Worm (Caenorhabditis elegans) whole organism, late embryonic: ENCODE results near the gene C02F12.5.

Experiments
- C38D4.7 ChIP-seq: fragments of 200-800 bp; sonication (Bioruptor generic); optimal IDR thresholded peaks from 2 replicates; lab custom pipeline; 2018; ENCODE audit warnings: mild to moderate bottlenecking, missing genetic modification characterization, moderate library complexity, missing compliant biosample characterization
- F13H6.1 ChIP-seq: sonication (generic microtip); optimal IDR thresholded peaks from 2 replicates; lab custom pipeline; 2016; ENCODE audit warnings: missing genetic modification characterization, missing compliant biosample characterization
- K02D7.2 ChIP-seq: sonication (generic microtip); optimal IDR thresholded peaks from 2 replicates; lab custom pipeline; 2017; ENCODE audit warnings: mild to moderate bottlenecking, missing genetic modification characterization, missing compliant biosample characterization
- ama-1 ChIP-seq: fragments of 150-350 bp; optimal IDR thresholded peaks from 2 replicates; lab custom pipeline; 2014
- ceh-14 ChIP-seq: sonication (generic microtip); optimal IDR thresholded peaks from 2 replicates; lab custom pipeline; 2016; ENCODE audit warnings: missing genotype, missing genetic modification characterization, missing compliant biosample characterization
- ceh-18 ChIP-seq: sonication (generic microtip); optimal IDR thresholded peaks from 2 replicates; lab custom pipeline; 2016; ENCODE audit warnings: missing genetic modification characterization, missing compliant biosample characterization
- ceh-19 ChIP-seq: fragments of 200-800 bp; sonication (Bioruptor generic); optimal IDR thresholded peaks from 2 replicates; lab custom pipeline; 2018; ENCODE audit warnings: mild to moderate bottlenecking, missing genetic modification characterization, missing compliant biosample characterization
- ceh-2 ChIP-seq: sonication (generic microtip); optimal IDR thresholded peaks from 2 replicates; lab custom pipeline; 2016; ENCODE audit warnings: missing genotype, missing genetic modification characterization, missing compliant biosample characterization
- ceh-22 ChIP-seq: sonication (generic microtip); optimal IDR thresholded peaks from 2 replicates; lab custom pipeline; 2017; ENCODE audit warnings: missing biosample characterization, missing genetic modification characterization
- ceh-30 ChIP-seq: fragments of 150-350 bp; optimal IDR thresholded peaks from 2 replicates; lab custom pipeline; 2014; ENCODE audit warnings: missing biosample characterization, missing genetic modification characterization
- ceh-31 ChIP-seq: sonication (generic microtip); optimal IDR thresholded peaks from 2 replicates; lab custom pipeline; 2016; ENCODE audit warnings: missing genetic modification characterization, missing compliant biosample characterization
- ceh-34 ChIP-seq: sonication (generic microtip); optimal IDR thresholded peaks from 2 replicates; lab custom pipeline; 2016; ENCODE audit warnings: mild to moderate bottlenecking, missing genetic modification characterization, missing compliant biosample characterization
- ceh-45 ChIP-seq: fragments of 200-800 bp; sonication (Bioruptor generic); IDR thresholded peaks from 2 replicates; pipeline ENCODE4 v1.3.6; 2022; ENCODE audit warnings: missing genetic modification reagents, missing genetic modification characterization, missing compliant biosample characterization
- ceh-48 ChIP-seq: sonication (generic microtip); optimal IDR thresholded peaks from 2 replicates; lab custom pipeline; 2016; ENCODE audit warnings: missing genetic modification characterization, inconsistent platforms, missing compliant biosample characterization
- ceh-6 ChIP-seq: fragments of 200-800 bp; sonication (Bioruptor generic); optimal IDR thresholded peaks from 2 replicates; lab custom pipeline; 2018; ENCODE audit warnings: mild to moderate bottlenecking, missing genetic modification characterization, missing compliant biosample characterization
- dmd-4 ChIP-seq: sonication (generic microtip); optimal IDR thresholded peaks from 2 replicates; lab custom pipeline; 2016; ENCODE audit warnings: borderline replicate concordance, missing genetic modification characterization, missing compliant biosample characterization
- dve-1 ChIP-seq: sonication (generic microtip); optimal IDR thresholded peaks from 2 replicates; lab custom pipeline; 2017; ENCODE audit warnings: antibody characterized with exemption, mild to moderate bottlenecking, missing genetic modification characterization, missing compliant biosample characterization
- ets-4 ChIP-seq: sonication (generic microtip); optimal IDR thresholded peaks from 2 replicates; lab custom pipeline; 2016; ENCODE audit warnings: missing genetic modification characterization, missing compliant biosample characterization
- fax-1 ChIP-seq: sonication (generic microtip); optimal IDR thresholded peaks from 2 replicates; lab custom pipeline; 2016; ENCODE audit warnings: missing genotype, missing genetic modification characterization, missing compliant biosample characterization
- fkh-10 ChIP-seq: fragments of 150-350 bp; optimal IDR thresholded peaks from 2 replicates; lab custom pipeline; 2014; ENCODE audit warnings: missing biosample characterization, missing genetic modification reagents, missing genetic modification characterization
- hlh-13 ChIP-seq: fragments of 200-800 bp; sonication (Bioruptor generic); optimal IDR thresholded peaks from 2 replicates; lab custom pipeline; 2018; ENCODE audit warnings: mild to moderate bottlenecking, missing genetic modification characterization, missing compliant biosample characterization
- hlh-15 ChIP-seq: sonication (generic microtip); optimal IDR thresholded peaks from 2 replicates; lab custom pipeline; 2016; ENCODE audit warnings: missing genetic modification characterization, missing compliant biosample characterization
- hlh-30 ChIP-seq: sonication (generic microtip); optimal IDR thresholded peaks from 2 replicates; lab custom pipeline; 2017; ENCODE audit warnings: antibody characterized with exemption, missing genetic modification characterization, missing compliant biosample characterization; ENCODE audit not compliant: insufficient read depth
- lim-6 ChIP-seq: sonication (generic microtip); optimal IDR thresholded peaks from 2 replicates; lab custom pipeline; 2016; ENCODE audit warnings: missing genetic modification characterization, missing compliant biosample characterization
- lin-11 ChIP-seq: fragments of 200-800 bp; sonication (Bioruptor generic); optimal IDR thresholded peaks from 2 replicates; lab custom pipeline; 2018; ENCODE audit warnings: mild to moderate bottlenecking, missing genetic modification characterization, missing compliant biosample characterization
- madf-2 ChIP-seq: sonication (generic microtip); optimal IDR thresholded peaks from 2 replicates; lab custom pipeline; 2017; ENCODE audit warnings: missing genetic modification characterization, missing compliant biosample characterization
- nfya-1 ChIP-seq: sonication (generic microtip); optimal IDR thresholded peaks from 2 replicates; lab custom pipeline; 2017; ENCODE audit warnings: missing genetic modification characterization, mild to moderate bottlenecking, missing compliant biosample characterization, antibody characterized with exemption, moderate library complexity
- nhr-11 ChIP-seq: fragments of 150-350 bp; optimal IDR thresholded peaks from 2 replicates; lab custom pipeline; 2014; ENCODE audit warnings: missing biosample characterization, missing genetic modification characterization
- npax-4 ChIP-seq: sonication (generic microtip); optimal IDR thresholded peaks from 2 replicates; lab custom pipeline; 2016; ENCODE audit warnings: missing genetic modification characterization, missing compliant biosample characterization
- pag-3 ChIP-seq: sonication (generic microtip); optimal IDR thresholded peaks from 2 replicates; lab custom pipeline; 2016; ENCODE audit warnings: missing compliant biosample characterization, missing genetic modification characterization, borderline replicate concordance
- pax-1 ChIP-seq: fragments of 150-350 bp; optimal IDR thresholded peaks from 2 replicates; lab custom pipeline; 2014; ENCODE audit warnings: missing biosample characterization, missing genetic modification characterization
- pros-1 ChIP-seq: fragments of 150-350 bp; optimal IDR thresholded peaks from 2 replicates; lab custom pipeline; 2014; ENCODE audit warnings: missing biosample characterization, missing genetic modification reagents, missing genetic modification characterization
- ref-2 ChIP-seq: sonication (generic microtip); optimal IDR thresholded peaks from 2 replicates; lab custom pipeline; 2016; ENCODE audit warnings: missing genetic modification characterization, missing compliant biosample characterization
- rnt-1 ChIP-seq: sonication (generic microtip); optimal IDR thresholded peaks from 2 replicates; lab custom pipeline; 2016; ENCODE audit warnings: missing genetic modification characterization, missing compliant biosample characterization
- sdc-2 ChIP-seq: sonication (generic microtip); optimal IDR thresholded peaks from 2 replicates; lab custom pipeline; 2016; ENCODE audit warnings: missing genotype, missing genetic modification characterization, missing compliant biosample characterization
- sox-2 ChIP-seq: fragments of 200-800 bp; sonication (Bioruptor generic); IDR thresholded peaks from 2 replicates; pipeline ENCODE4 v1.3.6; 2022; ENCODE audit warnings: missing genetic modification reagents, missing genetic modification characterization, missing compliant biosample characterization
- sox-4 ChIP-seq: sonication (generic microtip); optimal IDR thresholded peaks from 2 replicates; lab custom pipeline; 2017; ENCODE audit warnings: mild to moderate bottlenecking, missing genetic modification characterization, inconsistent platforms, missing compliant biosample characterization
- tbx-2 ChIP-seq: sonication (generic microtip); optimal IDR thresholded peaks from 2 replicates; lab custom pipeline; 2016; ENCODE audit warnings: missing genetic modification characterization, missing compliant biosample characterization
- tbx-7 ChIP-seq: sonication (generic microtip); optimal IDR thresholded peaks from 2 replicates; lab custom pipeline; 2016; ENCODE audit warnings: missing genotype, missing genetic modification characterization, missing compliant biosample characterization
- unc-42 ChIP-seq: sonication (generic microtip); optimal IDR thresholded peaks from 2 replicates; lab custom pipeline; 2016; ENCODE audit warnings: missing genotype, missing genetic modification characterization, missing compliant biosample characterization
- unc-86 ChIP-seq: sonication (generic microtip); optimal IDR thresholded peaks from 2 replicates; lab custom pipeline; 2016; ENCODE audit warnings: missing genetic modification characterization, missing compliant biosample characterization

The C02F12.5 gene

DNA sequence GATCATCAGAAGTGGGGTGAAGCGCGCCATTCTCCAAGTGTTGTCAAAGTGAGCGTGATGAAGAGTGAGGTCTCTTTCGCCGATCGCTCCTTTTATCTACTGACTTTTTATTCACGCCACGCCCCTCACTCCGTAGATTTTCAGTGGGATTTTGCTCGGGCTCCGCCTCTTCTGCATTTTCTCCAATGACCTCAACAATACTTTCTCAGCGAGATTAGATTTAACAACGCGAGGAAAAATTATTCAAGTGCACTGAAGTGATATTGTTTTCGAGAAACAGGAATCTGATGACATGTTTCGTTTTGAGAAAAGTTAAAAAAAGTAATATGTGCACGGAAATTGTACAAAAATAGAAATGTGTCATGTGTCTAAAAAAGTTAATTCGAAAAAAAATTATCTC, 3.1 kb downstream of the C02F12.5 start, which contains the start of gene snet-1:
snet-1 (minus strand) TSS at position 101 of the 400 bp plus-strand sequence.
- TF ChIP-seq tbx-7 (no peak), K02D7.2 (tag; lab: Kevin White, UChicago) (no peak), ceh-31 (tag; lab: Kevin White, UChicago) (no peak), unc-86 (no peak), ceh-6 (GFP tag; lab: Kevin White, UChicago) (no peak), nhr-11 (no peak), dmd-4 (tag; lab: Kevin White, UChicago) (no peak), rnt-1 (no peak), ceh-34 (tag; lab: Kevin White, UChicago) (no peak), hlh-13 (GFP tag; lab: Kevin White, UChicago) (no peak), ceh-22 (tag; lab: Kevin White, UChicago) (no peak), pax-1 (no peak), lin-11 (tag; lab: Kevin White, UChicago) (no peak), F13H6.1 (tag; lab: Kevin White, UChicago) (no peak), nfya-1 (no peak), sox-4 (no peak)

DNA sequence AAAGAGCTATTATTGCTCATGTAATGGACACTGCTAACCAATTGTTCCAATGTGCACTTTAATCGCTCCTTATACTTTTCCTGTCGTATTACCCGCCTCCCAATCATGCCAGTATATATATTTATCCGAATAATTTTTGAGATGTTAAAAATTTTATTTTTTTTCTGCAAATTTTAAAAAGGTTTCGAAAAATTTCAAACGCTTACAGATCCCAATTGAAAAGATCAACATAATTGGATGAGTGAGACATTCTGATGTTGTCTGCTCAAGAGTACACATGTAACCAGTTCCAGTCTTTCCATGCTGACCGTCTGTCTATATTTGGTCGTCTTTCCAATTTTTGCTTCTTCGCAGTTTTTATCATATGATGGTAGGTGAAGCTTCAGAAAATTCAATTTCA, 12.7 kb downstream of the C02F12.5 start, which contains the start of gene R11G1.1:
R11G1.1 (plus strand) TSS at position 301 of the 400 bp plus-strand sequence.
- TF ChIP-seq hlh-13 (GFP tag; lab: Kevin White, UChicago), result no peak
- no peak for TF ChIP-seq unc-86
- TF ChIP-seq sox-4, result no peak
- TF ChIP-seq ceh-22 (tag; lab: Kevin White, UChicago), result no peak
- TF ChIP-seq ceh-30, result no peak

DNA sequence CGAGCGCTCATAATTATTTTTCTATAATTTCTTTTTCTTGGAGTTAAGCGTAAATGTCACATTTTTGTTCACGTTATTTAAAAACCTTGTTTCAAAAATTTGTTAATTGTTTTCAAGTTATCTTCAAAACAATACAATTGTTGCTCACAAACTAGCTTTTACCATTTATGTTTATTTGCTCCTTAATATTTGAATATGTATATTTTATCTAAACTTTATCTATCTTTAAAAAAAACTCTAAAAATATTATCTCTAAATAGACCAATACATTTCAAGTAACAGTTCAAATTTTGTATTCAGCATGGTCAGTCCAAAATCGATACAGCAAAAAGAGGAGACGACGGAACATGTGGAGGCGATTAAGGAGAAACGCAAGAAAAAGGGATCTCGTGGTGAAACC, 15.9 kb downstream of the C02F12.5 start, which contains the start of gene R11G1.7:
R11G1.7 (plus strand) TSS at position 301 of the 400 bp plus-strand sequence.
- TF ChIP-seq ama-1 (lab: Kevin White, UChicago), result no peak
- no peak for TF ChIP-seq hlh-15 (tag; lab: Kevin White, UChicago)
- TF ChIP-seq ceh-2 (tag; lab: Kevin White, UChicago), result no peak
- TF ChIP-seq nhr-11, result no peak
- TF ChIP-seq lim-6, result no peak
- no peak for TF ChIP-seq C38D4.7 (GFP tag; lab: Kevin White, UChicago)
- no peak for TF ChIP-seq ceh-14
- no peak for TF ChIP-seq unc-42 (tag; lab: Kevin White, UChicago)
- TF ChIP-seq pros-1 (tag; lab: Kevin White, UChicago), result no peak

DNA sequence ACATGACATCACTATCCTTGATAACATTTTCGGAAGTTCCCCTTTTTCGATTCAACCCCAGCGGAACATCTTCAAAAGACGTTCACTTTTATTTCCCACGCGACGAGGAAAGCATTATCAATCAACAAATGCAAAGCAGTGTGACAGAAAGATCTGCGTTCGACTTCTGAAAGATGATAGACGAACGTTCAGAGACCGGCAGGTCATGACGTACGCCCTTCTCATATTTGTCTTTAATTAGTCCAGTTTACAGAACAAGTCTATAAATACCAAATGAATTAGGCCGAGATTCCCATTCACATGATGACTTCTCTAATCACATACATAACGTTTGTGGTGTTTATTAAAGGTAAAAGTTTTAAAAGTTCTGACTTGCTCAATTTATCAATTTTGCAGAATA, 17.3 kb downstream of the C02F12.5 start, which contains the start of gene R11G1.11:
R11G1.11 (plus strand) TSS at position 301 of the 400 bp plus-strand sequence.
- TF ChIP-seq npax-4 (no peak), ceh-30 (no peak)

DNA sequence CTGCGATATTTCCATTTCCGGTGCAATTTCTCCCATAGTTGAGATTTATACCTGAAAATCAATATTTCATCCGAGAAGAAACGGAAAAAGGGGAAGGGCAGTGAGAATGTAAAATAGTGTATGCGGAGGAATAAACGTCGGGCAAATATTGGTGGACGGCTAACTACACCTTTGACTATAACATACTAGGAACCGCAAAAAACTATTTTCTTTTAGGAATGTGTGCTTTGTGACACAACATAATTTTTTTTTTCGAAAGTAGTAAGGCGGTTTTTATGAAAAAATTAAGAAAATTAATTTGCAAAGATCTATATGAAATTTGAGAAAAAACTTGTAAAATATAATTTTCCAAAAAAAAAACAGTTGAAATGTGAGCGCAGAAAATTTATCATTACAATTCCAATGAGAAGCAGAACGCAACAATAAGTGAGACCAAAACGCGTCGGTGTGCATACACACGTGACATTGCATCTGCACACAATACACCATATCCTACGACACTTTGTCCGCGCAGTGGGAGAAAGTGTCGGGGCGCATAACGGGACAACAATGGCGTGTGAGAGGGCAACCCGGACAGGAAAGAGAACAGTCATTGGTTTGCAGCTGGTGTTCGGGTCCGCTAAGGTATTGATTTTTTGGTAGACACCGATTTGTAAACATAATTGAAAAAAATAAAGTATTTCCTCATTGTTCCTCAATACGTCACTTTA, 21.6 kb downstream of the C02F12.5 start, which contains the start of the genes sax-1 and R11G1.2:
sax-1 (minus strand) TSS at position 51 of the 710 bp plus-strand sequence.
R11G1.2 (plus strand) TSS at position 515 of the 710 bp plus-strand sequence.
- TF ChIP-seq ceh-30, result peak; percentile 43
- no peak for TF ChIP-seq ets-4 (tag; lab: Kevin White, UChicago)
- no peak for TF ChIP-seq fkh-10 (GFP tag; lab: Kevin White, UChicago)
- no peak for TF ChIP-seq pros-1 (tag; lab: Kevin White, UChicago)
- no peak for TF ChIP-seq pag-3 (tag; lab: Kevin White, UChicago)
- TF ChIP-seq ref-2 (tag; lab: Kevin White, UChicago), result peak; percentile 61
- peak; percentile 69 for TF ChIP-seq nfya-1
- TF ChIP-seq ceh-2 (tag; lab: Kevin White, UChicago), result peak; percentile 2
- TF ChIP-seq tbx-7, result no peak
- peak; percentile 52 for TF ChIP-seq ceh-48
- no peak for TF ChIP-seq dve-1 (tag; lab: Kevin White, UChicago)
- no peak for TF ChIP-seq ceh-19 (GFP tag; lab: Kevin White, UChicago)
- TF ChIP-seq ceh-45 (GFP tag; lab: Robert Waterston, UW), result no peak
- no peak for TF ChIP-seq C38D4.7 (GFP tag; lab: Kevin White, UChicago)
- no peak for TF ChIP-seq madf-2 (tag; lab: Kevin White, UChicago)
- TF ChIP-seq sdc-2, result peak; percentile 56
- TF ChIP-seq ceh-18, result peak; percentile 5
- TF ChIP-seq sox-2, result peak; percentile 53
- peak; percentile 97 for TF ChIP-seq hlh-30 (tag; lab: Kevin White, UChicago)
- peak; percentile 54 for TF ChIP-seq tbx-2 (tag; lab: Kevin White, UChicago)
- no peak for TF ChIP-seq fax-1 (tag; lab: Kevin White, UChicago)
- peak; percentile 57 for TF ChIP-seq ceh-31 (tag; lab: Kevin White, UChicago)
